Worm (Caenorhabditis elegans): Measurements from ENCODE around the gene Y69H2.10.
A peak's percentile ranks its signal among the peaks of the same experiment; 100 is the strongest.

Gene Y69H2.10

DNA sequence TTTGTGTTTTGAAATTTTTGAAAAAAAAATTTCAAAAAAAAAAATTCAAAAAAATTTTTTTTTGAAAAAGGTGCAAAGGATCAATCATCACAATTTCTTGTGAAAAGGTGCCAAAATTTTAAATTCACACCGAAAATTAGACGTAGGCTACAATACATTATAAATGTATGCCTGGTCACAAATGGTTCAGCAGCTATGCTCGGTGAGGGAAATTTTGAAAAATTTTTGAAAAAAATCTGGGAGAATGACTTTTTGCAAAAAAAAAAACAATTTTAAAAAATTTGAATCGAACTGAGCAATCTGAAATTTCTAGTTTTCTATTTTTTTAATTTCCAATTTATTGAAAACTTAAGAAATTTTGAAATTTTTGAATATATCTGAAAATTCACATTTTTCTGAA, 33.9 kb upstream of the Y69H2.10 start, which contains the start of gene egas-3:
Gene egas-3 (minus strand): TSS at position 101 of the 400 bp plus-strand sequence.
- no peak for TF ChIP-seq lin-39 (tag; optimal IDR thresholded peaks at IDR 0.05)
- no peak for TF ChIP-seq nhr-12 (tag; optimal IDR thresholded peaks at IDR 0.05)
- TF ChIP-seq skn-1 (tag; optimal IDR thresholded peaks at IDR 0.05): no peak
- no peak for TF ChIP-seq blmp-1 (tag; optimal IDR thresholded peaks at IDR 0.05; ENCODE audit: insufficient read depth)
- no peak for TF ChIP-seq ztf-4 (tag; optimal IDR thresholded peaks at IDR 0.05)
- TF ChIP-seq nhr-21 (tag; optimal IDR thresholded peaks at IDR 0.05): no peak
- no peak for TF ChIP-seq snpc-4 (tag; optimal IDR thresholded peaks at IDR 0.05)
- TF ChIP-seq ztf-11 (tag; optimal IDR thresholded peaks at IDR 0.05): no peak
- TF ChIP-seq unc-62 (GFP tag; optimal IDR thresholded peaks at IDR 0.05): no peak
- no peak for TF ChIP-seq crh-2 (tag; optimal IDR thresholded peaks at IDR 0.05)
- TF ChIP-seq Y55F3AM.14 (GFP tag; optimal IDR thresholded peaks at IDR 0.05): no peak
- no peak for TF ChIP-seq ama-1 (optimal IDR thresholded peaks at IDR 0.05)
- no peak for TF ChIP-seq sem-4 (tag; optimal IDR thresholded peaks at IDR 0.05)
- no peak for TF ChIP-seq zag-1 (tag; optimal IDR thresholded peaks at IDR 0.05)
- no peak for TF ChIP-seq peb-1 (tag; optimal IDR thresholded peaks at IDR 0.05)

DNA sequence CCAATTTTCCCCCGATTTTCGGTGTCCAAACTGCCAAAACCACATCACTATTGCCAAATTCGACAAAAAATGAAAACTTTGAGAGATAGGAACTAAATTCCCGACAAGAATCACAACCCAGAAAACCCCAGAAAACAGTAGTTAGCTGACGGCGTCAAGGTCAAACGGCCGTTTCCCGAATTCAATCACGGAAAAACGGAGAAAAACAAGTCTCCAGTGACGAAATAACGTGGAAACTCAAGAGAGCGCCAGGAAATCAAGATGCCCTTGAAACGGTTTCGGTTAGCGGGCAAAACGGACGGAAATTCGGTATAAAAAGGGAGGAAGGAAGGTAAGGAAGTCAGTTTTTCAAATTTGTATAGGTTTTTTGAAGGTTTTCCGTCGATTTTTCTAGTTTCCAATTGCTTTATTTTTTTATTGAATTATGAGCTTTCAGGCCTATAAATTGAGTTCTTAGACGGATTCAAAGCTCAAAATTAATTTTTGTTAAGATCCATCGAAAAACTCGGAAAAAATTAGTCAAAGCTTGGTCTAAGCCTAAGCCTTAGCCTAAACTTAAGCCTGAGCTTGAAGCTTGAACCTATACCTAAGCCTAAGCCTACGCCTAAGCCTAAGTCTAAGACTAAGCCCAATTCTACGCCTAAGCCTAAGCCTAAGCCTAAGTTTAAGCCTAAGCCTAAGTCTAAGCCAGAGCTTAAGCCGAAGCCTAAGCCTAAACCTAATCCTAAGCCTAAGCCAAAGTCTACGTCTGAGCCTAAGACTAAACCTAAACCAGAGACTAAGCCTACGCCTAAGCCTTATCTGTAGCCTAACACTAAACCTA, 32.4 kb upstream of the Y69H2.10 start:
- TF ChIP-seq mdl-1 (tag; optimal IDR thresholded peaks at IDR 0.05): no peak
- TF ChIP-seq unc-62 (GFP tag; optimal IDR thresholded peaks at IDR 0.05): no peak
- peak; percentile 58 for TF ChIP-seq sma-3 (GFP tag; optimal IDR thresholded peaks at IDR 0.05)
- TF ChIP-seq nhr-21 (tag; optimal IDR thresholded peaks at IDR 0.05): peak; percentile 6
- peak; percentile 69 for TF ChIP-seq ama-1 (optimal IDR thresholded peaks at IDR 0.05)
- TF ChIP-seq gmeb-1 (tag; optimal IDR thresholded peaks at IDR 0.05): peak; percentile 11
- TF ChIP-seq sem-4 (tag; optimal IDR thresholded peaks at IDR 0.05): no peak
- TF ChIP-seq nhr-23 (tag; optimal IDR thresholded peaks at IDR 0.05): no peak
- TF ChIP-seq zag-1 (tag; optimal IDR thresholded peaks at IDR 0.05): no peak
- TF ChIP-seq C34F6.9 (tag; optimal IDR thresholded peaks at IDR 0.05): no peak
- no peak for TF ChIP-seq lin-39 (tag; optimal IDR thresholded peaks at IDR 0.05)
- TF ChIP-seq egl-27 (tag; optimal IDR thresholded peaks at IDR 0.05): no peak
- TF ChIP-seq F13H6.1 (tag; optimal IDR thresholded peaks at IDR 0.05): no peak
- TF ChIP-seq nhr-129 (tag; optimal IDR thresholded peaks at IDR 0.05): peak; percentile 22
- TF ChIP-seq nhr-25 (tag; optimal IDR thresholded peaks at IDR 0.05): peak; percentile 36
- no peak for TF ChIP-seq dmd-4 (tag; optimal IDR thresholded peaks at IDR 0.05)
- TF ChIP-seq ZK546.5 (tag; optimal IDR thresholded peaks at IDR 0.05): no peak

DNA sequence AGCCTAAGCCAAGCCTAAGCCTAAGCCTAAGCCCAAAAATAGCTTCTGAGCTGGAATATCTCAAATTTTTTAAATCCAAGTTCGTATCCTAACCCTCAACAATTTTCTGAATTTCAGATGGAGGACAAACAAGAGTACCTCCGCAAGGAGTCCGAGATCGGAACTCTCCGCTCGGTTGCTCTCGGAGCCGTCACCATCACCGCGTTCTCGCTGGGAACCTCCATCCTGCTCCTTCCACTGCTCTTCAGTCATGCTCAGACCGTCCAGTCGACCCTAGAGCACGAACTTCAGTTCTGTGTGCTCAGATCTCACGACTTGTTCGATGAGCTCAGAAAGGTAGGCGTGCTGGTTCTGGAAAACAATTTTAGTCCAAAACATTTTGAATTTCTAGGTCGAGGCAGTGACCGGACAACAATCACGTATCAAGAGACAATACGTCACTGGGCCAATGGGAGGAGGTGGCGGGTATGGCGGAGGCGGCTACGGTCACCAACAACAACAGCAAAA, 31.7 kb upstream of the Y69H2.10 start, which contains the start of gene col-42:
Gene col-42 (plus strand): TSS at position 118 of the 507 bp plus-strand sequence.
- no peak for TF ChIP-seq lin-39 (tag; optimal IDR thresholded peaks at IDR 0.05)
- no peak for TF ChIP-seq sma-9 (GFP tag; optimal IDR thresholded peaks at IDR 0.05)
- no peak for TF ChIP-seq sma-9 (tag; optimal IDR thresholded peaks at IDR 0.05)
- TF ChIP-seq sma-3 (GFP tag; optimal IDR thresholded peaks at IDR 0.05): peak; percentile 34
- TF ChIP-seq unc-55 (GFP tag; optimal IDR thresholded peaks at IDR 0.05): no peak
- no peak for TF ChIP-seq skn-1 (tag; optimal IDR thresholded peaks at IDR 0.05)
- no peak for TF ChIP-seq fos-1 (tag; optimal IDR thresholded peaks at IDR 0.05)
- no peak for TF ChIP-seq egl-27 (tag; optimal IDR thresholded peaks at IDR 0.05)
- peak; percentile 0 for TF ChIP-seq ceh-16 (tag; optimal IDR thresholded peaks at IDR 0.05)
- no peak for TF ChIP-seq blmp-1 (tag; optimal IDR thresholded peaks at IDR 0.05; ENCODE audit: insufficient read depth)

DNA sequence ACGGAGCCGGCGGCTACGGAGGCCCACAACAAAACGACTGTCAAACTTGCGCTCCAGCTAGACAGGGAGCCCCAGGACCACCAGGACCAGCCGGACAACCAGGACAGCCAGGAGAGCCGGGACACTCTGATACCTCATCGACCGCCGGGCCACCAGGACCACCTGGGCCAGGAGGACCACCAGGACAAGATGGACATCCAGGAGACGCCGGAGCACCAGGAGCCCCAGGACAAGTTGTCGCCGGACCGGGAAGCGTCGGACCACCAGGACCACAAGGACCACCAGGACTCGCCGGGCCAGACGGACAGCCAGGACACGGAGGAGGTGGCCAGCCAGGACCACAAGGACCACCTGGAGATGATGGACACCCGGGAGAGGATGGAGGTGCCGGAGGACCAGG, 31.0 kb upstream of the Y69H2.10 start:
- TF ChIP-seq lin-39 (tag; optimal IDR thresholded peaks at IDR 0.05): no peak
- TF ChIP-seq lin-11 (tag; optimal IDR thresholded peaks at IDR 0.05): no peak
- no peak for TF ChIP-seq gmeb-1 (tag; optimal IDR thresholded peaks at IDR 0.05)
- no peak for TF ChIP-seq dmd-4 (tag; optimal IDR thresholded peaks at IDR 0.05)
- no peak for TF ChIP-seq C34F6.9 (tag; optimal IDR thresholded peaks at IDR 0.05)
- no peak for TF ChIP-seq nhr-129 (tag; optimal IDR thresholded peaks at IDR 0.05)
- TF ChIP-seq nhr-77 (tag; optimal IDR thresholded peaks at IDR 0.05): no peak
- TF ChIP-seq Y55F3AM.14 (GFP tag; optimal IDR thresholded peaks at IDR 0.05): no peak
